Fruit fly (Drosophila melanogaster) whole organism, embryonic: ENCODE data around the gene CG43702.
A peak's percentile ranks its signal among the peaks of the same experiment; 100 is the strongest.

Source experiments
- CG10147 ChIP-seq: fragments of 200-800 bp; sonication (Bioruptor generic); optimal IDR thresholded peaks from 2 replicates; lab custom pipeline; 2019; ENCODE audit warnings: missing biosample characterization, mild to moderate bottlenecking, missing genetic modification characterization, moderate library complexity
- CG12155 ChIP-seq: fragments of 200-800 bp; sonication (Bioruptor generic); optimal IDR thresholded peaks from 3 replicates; lab custom pipeline; 2016; ENCODE audit warnings: missing biosample characterization, missing genetic modification characterization
- CG12942 ChIP-seq: fragments of 200-800 bp; sonication (Bioruptor generic); optimal IDR thresholded peaks from 3 replicates; lab custom pipeline; 2016; ENCODE audit warnings: missing biosample characterization, missing genetic modification characterization
- CG13123 ChIP-seq: fragments of 200-800 bp; sonication (Bioruptor generic); optimal IDR thresholded peaks from 2 replicates; lab custom pipeline; 2016; ENCODE audit warnings: missing biosample characterization, missing genetic modification characterization
- CG13424 ChIP-seq: fragments of 200-800 bp; sonication (Bioruptor generic); optimal IDR thresholded peaks from 2 replicates; lab custom pipeline; 2019; ENCODE audit warnings: missing biosample characterization, mild to moderate bottlenecking, missing genetic modification characterization, moderate library complexity
- CG14860 ChIP-seq: fragments of 200-800 bp; sonication (Bioruptor generic); IDR thresholded peaks from 3 replicates; pipeline ENCODE4 v1.3.6; 2022; ENCODE audit warnings: missing biosample characterization, missing genetic modification characterization; ENCODE audit not compliant: partially characterized antibody
- CG15696 ChIP-seq: fragments of 200-800 bp; sonication (Bioruptor generic); optimal IDR thresholded peaks from 2 replicates; lab custom pipeline; 2019; ENCODE audit warnings: missing biosample characterization, mild to moderate bottlenecking, missing genetic modification characterization, moderate library complexity
- CG1603 ChIP-seq: fragments of 200-800 bp; sonication (Bioruptor generic); optimal IDR thresholded peaks from 2 replicates; lab custom pipeline; 2019; ENCODE audit warnings: missing biosample characterization, mild to moderate bottlenecking, missing genetic modification characterization, moderate library complexity
- CG16813 ChIP-seq: fragments of 200-800 bp; sonication (Bioruptor generic); IDR thresholded peaks from 3 replicates; pipeline ENCODE4 v1.3.6; 2022; ENCODE audit warnings: missing biosample characterization, missing genetic modification characterization; ENCODE audit not compliant: partially characterized antibody
- CG17328 ChIP-seq: fragments of 200-800 bp; sonication (Bioruptor generic); IDR thresholded peaks from 2 replicates; pipeline ENCODE4 v1.3.6; 2022; ENCODE audit warnings: missing biosample characterization, missing genetic modification characterization
- CG18476 ChIP-seq: fragments of 200-800 bp; sonication (Bioruptor generic); optimal IDR thresholded peaks from 2 replicates; lab custom pipeline; 2016; ENCODE audit warnings: missing biosample characterization, mild to moderate bottlenecking, missing genetic modification characterization
- CG2116 ChIP-seq: fragments of 200-800 bp; sonication (Bioruptor generic); optimal IDR thresholded peaks from 3 replicates; lab custom pipeline; 2018; ENCODE audit warnings: missing biosample characterization, mild to moderate bottlenecking, missing genetic modification characterization
- CG2678 ChIP-seq: fragments of 200-800 bp; sonication (Bioruptor generic); optimal IDR thresholded peaks from 3 replicates; lab custom pipeline; 2019; ENCODE audit warnings: missing biosample characterization, mild to moderate bottlenecking, missing genetic modification characterization, moderate library complexity
- CG2712 ChIP-seq: fragments of 200-800 bp; optimal IDR thresholded peaks from 3 replicates; lab custom pipeline; 2019; ENCODE audit warnings: missing biosample characterization, mild to moderate bottlenecking, missing genetic modification characterization, moderate library complexity
- CG34376 ChIP-seq: fragments of 200-800 bp; sonication (Bioruptor generic); optimal IDR thresholded peaks from 2 replicates; lab custom pipeline; 2018; ENCODE audit warnings: missing biosample characterization, mild to moderate bottlenecking, missing genetic modification characterization
- CG4404 ChIP-seq: fragments of 200-800 bp; sonication (Bioruptor generic); IDR thresholded peaks from 2 replicates; pipeline ENCODE4 v1.3.6; 2022; ENCODE audit warnings: missing biosample characterization, missing genetic modification characterization
- CG5180 ChIP-seq: fragments of 200-800 bp; sonication (Bioruptor generic); optimal IDR thresholded peaks from 3 replicates; lab custom pipeline; 2017; ENCODE audit warnings: missing biosample characterization, missing genetic modification characterization, mild to moderate bottlenecking, moderate library complexity, missing genetic modification reagents
- CG7987 ChIP-seq: fragments of 200-800 bp; sonication (Bioruptor generic); optimal IDR thresholded peaks from 2 replicates; lab custom pipeline; 2018; ENCODE audit warnings: missing biosample characterization, mild to moderate bottlenecking, missing genetic modification characterization, moderate library complexity
- CG9797 ChIP-seq: fragments of 200-800 bp; sonication (Bioruptor generic); optimal IDR thresholded peaks from 3 replicates; lab custom pipeline; 2018; ENCODE audit warnings: missing biosample characterization, mild to moderate bottlenecking, missing genetic modification characterization
- Dp ChIP-seq: fragments of 200-800 bp; sonication (Bioruptor generic); optimal IDR thresholded peaks from 2 replicates; lab custom pipeline; 2018; ENCODE audit warnings: missing biosample characterization, mild to moderate bottlenecking, missing genetic modification characterization, moderate library complexity
- E2f2 ChIP-seq: fragments of 200-800 bp; sonication (Bioruptor generic); IDR thresholded peaks from 2 replicates; pipeline ENCODE4 v1.3.6; 2022; ENCODE audit warnings: missing biosample characterization, missing genetic modification characterization
- HLHmδ ChIP-seq: fragments of 200-800 bp; sonication (Bioruptor generic); optimal IDR thresholded peaks from 2 replicates; lab custom pipeline; 2018; ENCODE audit warnings: missing biosample characterization, mild to moderate bottlenecking, missing genetic modification characterization, moderate library complexity
- HmgZ ChIP-seq: fragments of 200-800 bp; sonication (Bioruptor generic); optimal IDR thresholded peaks from 2 replicates; lab custom pipeline; 2018; ENCODE audit warnings: missing biosample characterization, mild to moderate bottlenecking, missing genetic modification characterization
- Hr78 ChIP-seq, 2 experiments: fragments of 200-800 bp in 1 of 2; fragments of >200 bp in 1 of 2; sonication (Bioruptor generic) in 1 of 2; optimal IDR thresholded peaks; 2 replicates each; lab custom pipeline; 2017 to 2019; ENCODE audit warnings: missing biosample characterization in 2 of 2, missing genetic modification characterization in 2 of 2, mild to moderate bottlenecking in 1 of 2, moderate library complexity in 1 of 2
- MESR4 ChIP-seq: fragments of 200-800 bp; sonication (Bioruptor generic); optimal IDR thresholded peaks from 2 replicates; lab custom pipeline; 2018; ENCODE audit warnings: missing biosample characterization, mild to moderate bottlenecking, missing genetic modification characterization, moderate library complexity
- MTF-1 ChIP-seq: fragments of 200-800 bp; sonication (Bioruptor generic); optimal IDR thresholded peaks from 2 replicates; lab custom pipeline; 2018; ENCODE audit warnings: missing biosample characterization, mild to moderate bottlenecking, missing genetic modification characterization, borderline replicate concordance
- Opbp ChIP-seq: fragments of 200-800 bp; sonication (Bioruptor generic); IDR thresholded peaks from 3 replicates; pipeline ENCODE4 v1.3.6; 2022; ENCODE audit warnings: missing biosample characterization, missing genetic modification characterization; ENCODE audit not compliant: partially characterized antibody
- bsh ChIP-seq, 2 experiments: fragments of 200-800 bp; sonication (Bioruptor generic); optimal IDR thresholded peaks; 2 replicates each; lab custom pipeline; 2017 to 2018; ENCODE audit warnings: mild to moderate bottlenecking in 2 of 2, missing biosample characterization in 2 of 2, missing genetic modification characterization in 2 of 2, moderate library complexity in 1 of 2
- crol ChIP-seq: fragments of 200-800 bp; sonication (Bioruptor generic); IDR thresholded peaks from 2 replicates; pipeline ENCODE4 v1.3.6; 2022; ENCODE audit warnings: missing biosample characterization, missing genetic modification characterization
- danr ChIP-seq: fragments of 200-800 bp; sonication (Bioruptor generic); IDR thresholded peaks from 2 replicates; pipeline ENCODE4 v1.3.6; 2022; ENCODE audit warnings: missing biosample characterization, missing genetic modification characterization
- dm ChIP-seq: fragments of 200-800 bp; sonication (Bioruptor generic); optimal IDR thresholded peaks from 3 replicates; lab custom pipeline; 2016; ENCODE audit warnings: missing biosample characterization, missing genetic modification characterization
- esg ChIP-seq: fragments of 200-800 bp; sonication (Bioruptor generic); conservative IDR thresholded peaks from 2 replicates; pipeline ENCODE4 v1.3.6; 2022; ENCODE audit warnings: missing biosample characterization, missing genetic modification characterization
- fu2 ChIP-seq: fragments of 200-800 bp; sonication (Bioruptor generic); optimal IDR thresholded peaks from 2 replicates; lab custom pipeline; 2016; ENCODE audit warnings: missing biosample characterization, missing genetic modification characterization
- gem ChIP-seq: fragments of 200-800 bp; sonication (Bioruptor generic); optimal IDR thresholded peaks from 2 replicates; lab custom pipeline; 2019; ENCODE audit warnings: missing biosample characterization, mild to moderate bottlenecking, missing genetic modification characterization, moderate library complexity
- hkb ChIP-seq, 2 experiments: fragments of 200-800 bp in 1 of 2; fragments of >200 bp in 1 of 2; sonication (Bioruptor generic) in 1 of 2; IDR thresholded peaks in 1 of 2; optimal IDR thresholded peaks in 1 of 2; 2 replicates each; pipeline versions ENCODE4 v1.3.6 to Lab custom; 2017 to 2022; ENCODE audit warnings: missing biosample characterization in 1 of 2, missing genetic modification characterization in 1 of 2
- nerfin-1 ChIP-seq: fragments of 200-800 bp; sonication (Bioruptor generic); optimal IDR thresholded peaks from 3 replicates; lab custom pipeline; 2019; ENCODE audit warnings: missing biosample characterization, mild to moderate bottlenecking, missing genetic modification characterization, moderate library complexity
- nom ChIP-seq: fragments of 200-800 bp; sonication (Bioruptor generic); optimal IDR thresholded peaks from 2 replicates; lab custom pipeline; 2017; ENCODE audit warnings: missing biosample characterization, missing genetic modification characterization, mild to moderate bottlenecking, moderate library complexity, missing genetic modification reagents
- odd ChIP-seq: fragments of 200-800 bp; sonication (Bioruptor generic); optimal IDR thresholded peaks from 2 replicates; lab custom pipeline; 2017; ENCODE audit warnings: missing biosample characterization, mild to moderate bottlenecking, missing genetic modification characterization
- p53 ChIP-seq: fragments of 200-800 bp; sonication (Bioruptor generic); optimal IDR thresholded peaks from 2 replicates; lab custom pipeline; 2016; ENCODE audit warnings: missing biosample characterization, missing genetic modification characterization
- pita ChIP-seq: fragments of 200-800 bp; sonication (Bioruptor generic); optimal IDR thresholded peaks from 2 replicates; lab custom pipeline; 2017; ENCODE audit warnings: missing biosample characterization, mild to moderate bottlenecking, missing genetic modification characterization
- sc ChIP-seq, 3 experiments: fragments of >200 bp in 2 of 3; fragments of 200-800 bp in 1 of 3; sonication (Bioruptor generic) in 1 of 3; optimal IDR thresholded peaks; 2 replicates in 2 of 3; 3 replicates in 1 of 3; lab custom pipeline; 2017; ENCODE audit warnings: mild to moderate bottlenecking in 1 of 3, missing biosample characterization in 1 of 3, missing genetic modification characterization in 1 of 3, missing genetic modification reagents in 1 of 3
- sisA ChIP-seq: fragments of 200-800 bp; sonication (Bioruptor generic); IDR thresholded peaks from 2 replicates; pipeline ENCODE4 v1.3.6; 2022; ENCODE audit warnings: missing biosample characterization, missing genetic modification characterization
- slou ChIP-seq: fragments of 200-800 bp; sonication (Bioruptor generic); optimal IDR thresholded peaks from 3 replicates; lab custom pipeline; 2016; ENCODE audit warnings: missing biosample characterization, missing genetic modification characterization
- sob ChIP-seq: fragments of 200-800 bp; sonication (Bioruptor generic); IDR thresholded peaks from 2 replicates; pipeline ENCODE4 v1.3.6; 2022; ENCODE audit warnings: missing biosample characterization, missing genetic modification characterization
- tna ChIP-seq: fragments of 200-800 bp; sonication (Bioruptor generic); IDR thresholded peaks from 2 replicates; pipeline ENCODE4 v1.3.6; 2022; ENCODE audit warnings: missing biosample characterization, missing genetic modification characterization; ENCODE audit not compliant: partially characterized antibody
- trem ChIP-seq: fragments of 200-800 bp; optimal IDR thresholded peaks from 3 replicates; lab custom pipeline; 2019; ENCODE audit warnings: missing biosample characterization, mild to moderate bottlenecking, missing genetic modification characterization, moderate library complexity

The CG43702 gene

dm6 chr3L:21280996-21281691 is 17.3 kb upstream of the CG43702 start, which contains the start of gene ppl (continued):
- TF ChIP-seq MESR4 (GFP tag; lab: Kevin White, UChicago) = peak; percentile 42
- TF ChIP-seq CG16813 (GFP tag; lab: Robert Waterston, UW) = peak; percentile 49; the same call in 2 of the 3 replicates
- TF ChIP-seq slou (GFP tag; lab: Kevin White, UChicago) = no peak
- no peak for TF ChIP-seq CG4404 (GFP tag; lab: Robert Waterston, UW)
- peak; percentile 45; the same call in 2 of the 3 replicates for TF ChIP-seq Opbp (GFP tag; lab: Robert Waterston, UW)
- no peak for TF ChIP-seq sisA
- TF ChIP-seq danr (GFP tag; lab: Robert Waterston, UW) = no peak
- peak; percentile 5 for TF ChIP-seq CG13424 (tag; lab: Kevin White, UChicago)
- no peak for TF ChIP-seq fu2
- TF ChIP-seq CG2712 (tag; lab: Kevin White, UChicago) = peak; percentile 17
- TF ChIP-seq CG17328 (GFP tag; lab: Robert Waterston, UW) = no peak
- no peak for TF ChIP-seq CG12155 (GFP tag; lab: Kevin White, UChicago)
- no peak for TF ChIP-seq esg (GFP tag; lab: Robert Waterston, UW)
- peak; percentile 36 for TF ChIP-seq CG15696
- TF ChIP-seq CG7987 = peak; percentile 47
- TF ChIP-seq pita = no peak
- peak; percentile 19 for TF ChIP-seq HmgZ (tag; lab: Kevin White, UChicago)
- no peak for TF ChIP-seq CG12942 (GFP tag; lab: Kevin White, UChicago)
- peak; percentile 22 for TF ChIP-seq gem (tag; lab: Kevin White, UChicago)
- no peak for TF ChIP-seq p53 (GFP tag; lab: Kevin White, UChicago)
- TF ChIP-seq CG14860 = 0 out of 3 replicates have a peak, but pooled peaks have one; percentile 13
- no peak for TF ChIP-seq crol (GFP tag; lab: Robert Waterston, UW)
- peak; percentile 47 for TF ChIP-seq trem (tag; lab: Kevin White, UChicago)
- TF ChIP-seq sc (optimal IDR thresholded peaks at IDR 0.05; lab: Kevin White, UChicago) = no peak
- TF ChIP-seq sc (GFP tag; optimal IDR thresholded peaks at IDR 0.05; lab: Kevin White, UChicago) = no peak
- peak; percentile 9 for TF ChIP-seq CG10147 (GFP tag; lab: Kevin White, UChicago)
- TF ChIP-seq CG18476 (GFP tag; lab: Kevin White, UChicago) = peak; percentile 91
- peak; percentile 71 for TF ChIP-seq CG2116 (GFP tag; lab: Kevin White, UChicago)
- no peak for TF ChIP-seq sob (GFP tag; lab: Robert Waterston, UW)
- TF ChIP-seq dm (GFP tag; lab: Kevin White, UChicago) = no peak
- TF ChIP-seq CG1603 (tag; lab: Kevin White, UChicago) = peak; percentile 64
- TF ChIP-seq CG5180 (GFP tag; lab: Kevin White, UChicago) = no peak
- peak; percentile 0 for TF ChIP-seq nom (GFP tag; lab: Kevin White, UChicago)
- peak in 1 of 2 experiments; percentile 99 for TF ChIP-seq Hr78 (GFP tag; optimal IDR thresholded peaks at IDR 0.05; lab: Kevin White, UChicago)
- peak; percentile 37; the same call in 1 of the 2 replicates for TF ChIP-seq tna
- peak; percentile 13 for TF ChIP-seq nerfin-1 (tag; lab: Kevin White, UChicago)
- peak in 1 of 2 experiments; percentile 9 for TF ChIP-seq bsh (GFP tag; optimal IDR thresholded peaks at IDR 0.05; lab: Kevin White, UChicago)
- TF ChIP-seq odd (GFP tag; lab: Kevin White, UChicago) = peak; percentile 0
- peak; percentile 82 for TF ChIP-seq CG34376 (GFP tag; lab: Kevin White, UChicago)
- TF ChIP-seq HLHmδ (GFP tag; lab: Kevin White, UChicago) = peak; percentile 45
- TF ChIP-seq hkb (optimal IDR thresholded peaks at IDR 0.05; lab: Kevin White, UChicago) = peak; percentile 8
- TF ChIP-seq hkb (GFP tag; IDR thresholded peaks at IDR 0.05; lab: Robert Waterston, UW) = peak; percentile 32; the same call in 1 of the 2 replicates
- peak; percentile 94 for TF ChIP-seq E2f2 (GFP tag; lab: Robert Waterston, UW)
- peak; percentile 51 for TF ChIP-seq CG9797 (GFP tag; lab: Kevin White, UChicago)
- peak; percentile 91 for TF ChIP-seq Dp (GFP tag; lab: Kevin White, UChicago)
- peak; percentile 17 for TF ChIP-seq MTF-1 (GFP tag; lab: Kevin White, UChicago)
- peak; percentile 1 for TF ChIP-seq CG2678 (tag; lab: Kevin White, UChicago)
- no peak for TF ChIP-seq CG13123 (GFP tag; lab: Kevin White, UChicago)
